Worm (Caenorhabditis elegans) whole organism, midembryonic: ENCODE results near the gene ZK1236.9.

Source experiments
- T22C8.4 ChIP-seq: fragments of 200-800 bp; sonication (Bioruptor generic); IDR thresholded peaks from 2 replicates; pipeline ENCODE4 v1.3.6; 2022; ENCODE audit warnings: missing genetic modification characterization, missing compliant biosample characterization
- cog-1 ChIP-seq: sonication (generic microtip); optimal IDR thresholded peaks from 2 replicates; lab custom pipeline; 2016; ENCODE audit warnings: missing genetic modification characterization, missing compliant biosample characterization
- flt-1 ChIP-seq: fragments of 200-800 bp; sonication (Bioruptor generic); IDR thresholded peaks from 2 replicates; pipeline ENCODE4 v1.3.6; 2022; ENCODE audit warnings: missing genetic modification characterization, missing compliant biosample characterization
- klf-2 ChIP-seq: fragments of 200-800 bp; sonication (Bioruptor generic); conservative IDR thresholded peaks from 2 replicates; pipeline ENCODE4 v1.3.6; 2022; ENCODE audit warnings: missing genetic modification reagents, missing genetic modification characterization, missing compliant biosample characterization
- med-1 ChIP-seq: sonication (generic microtip); optimal IDR thresholded peaks from 2 replicates; lab custom pipeline; 2017; ENCODE audit warnings: missing genetic modification characterization, mild to moderate bottlenecking, missing compliant biosample characterization, antibody characterized with exemption, missing genetic modification reagents; ENCODE audit not compliant: insufficient read depth
- ref-1 ChIP-seq: fragments of 200-800 bp; sonication (Bioruptor generic); conservative IDR thresholded peaks from 2 replicates; pipeline ENCODE4 v1.3.6; 2022; ENCODE audit warnings: missing genetic modification reagents, missing genetic modification characterization, missing compliant biosample characterization
- tab-1 ChIP-seq: fragments of 200-800 bp; sonication (Bioruptor generic); IDR thresholded peaks from 2 replicates; pipeline ENCODE4 v1.3.6; 2022; ENCODE audit warnings: missing genetic modification characterization, missing compliant biosample characterization
- ztf-23 ChIP-seq: fragments of 200-800 bp; sonication (Bioruptor generic); IDR thresholded peaks from 2 replicates; pipeline ENCODE4 v1.3.6; 2022; ENCODE audit warnings: missing genetic modification reagents, missing genetic modification characterization, missing compliant biosample characterization
- ztf-29 ChIP-seq: fragments of 200-800 bp; sonication (Bioruptor generic); IDR thresholded peaks from 2 replicates; pipeline ENCODE4 v1.3.6; 2022; ENCODE audit warnings: missing genetic modification reagents, missing genetic modification characterization, missing compliant biosample characterization

ZK1236.9 gene

ce11 chrIII:8432143-8432542, 2.8 kb downstream of the ZK1236.9 start, which contains the start of gene ZK1236.5:
Gene ZK1236.5, minus strand, starts transcription at chrIII:8432214.
- no peak for TF ChIP-seq ref-1 (GFP tag; lab: Robert Waterston, UW)
- TF ChIP-seq klf-2 (GFP tag; lab: Robert Waterston, UW) = no peak
- TF ChIP-seq ztf-29 (GFP tag; lab: Robert Waterston, UW) = no peak
- TF ChIP-seq flt-1 (GFP tag; lab: Robert Waterston, UW) = no peak
- no peak for TF ChIP-seq tab-1
- TF ChIP-seq ztf-23 (GFP tag; lab: Robert Waterston, UW) = no peak
- TF ChIP-seq T22C8.4 (GFP tag; lab: Robert Waterston, UW) = no peak
- TF ChIP-seq med-1 (GFP tag; lab: Kevin White, UChicago) = no peak
- no peak for TF ChIP-seq cog-1 (tag; lab: Kevin White, UChicago)

- TF ChIP-seq cog-1 (tag; lab: Kevin White, UChicago) (no peak), ztf-23 (GFP tag; lab: Robert Waterston, UW) (no peak), ztf-29 (GFP tag; lab: Robert Waterston, UW) (no peak), med-1 (GFP tag; lab: Kevin White, UChicago) (no peak), T22C8.4 (GFP tag; lab: Robert Waterston, UW) (no peak), tab-1 (no peak), ref-1 (GFP tag; lab: Robert Waterston, UW) (no peak), klf-2 (GFP tag; lab: Robert Waterston, UW) (no peak), flt-1 (GFP tag; lab: Robert Waterston, UW) (no peak)
Observed at ce11 chrIII:8429497-8429896, 5.5 kb downstream of the ZK1236.9 start.

ce11 chrIII:8429035-8429434, 5.9 kb downstream of the ZK1236.9 start, which contains the start of gene ZK1236.1:
Gene ZK1236.1, plus strand, starts transcription at chrIII:8429297.
- TF ChIP-seq flt-1 (GFP tag; lab: Robert Waterston, UW) (no peak), ztf-23 (GFP tag; lab: Robert Waterston, UW) (no peak), cog-1 (tag; lab: Kevin White, UChicago) (no peak), ztf-29 (GFP tag; lab: Robert Waterston, UW) (no peak), T22C8.4 (GFP tag; lab: Robert Waterston, UW) (no peak), klf-2 (GFP tag; lab: Robert Waterston, UW) (no peak), tab-1 (no peak), med-1 (GFP tag; lab: Kevin White, UChicago) (no peak), ref-1 (GFP tag; lab: Robert Waterston, UW) (no peak)

ce11 chrIII:8426271-8426670, 8.7 kb downstream of the ZK1236.9 start, which contains the start of gene cec-1:
Gene cec-1, plus strand, starts transcription at chrIII:8426333.
- TF ChIP-seq ref-1 (GFP tag; lab: Robert Waterston, UW) (no peak), ztf-29 (GFP tag; lab: Robert Waterston, UW) (no peak), tab-1 (no peak), cog-1 (tag; lab: Kevin White, UChicago) (no peak), ztf-23 (GFP tag; lab: Robert Waterston, UW) (no peak)

- TF ChIP-seq tab-1 (no peak), cog-1 (tag; lab: Kevin White, UChicago) (peak; percentile 62), med-1 (GFP tag; lab: Kevin White, UChicago) (no peak), ref-1 (GFP tag; lab: Robert Waterston, UW) (no peak), ztf-29 (GFP tag; lab: Robert Waterston, UW) (peak; percentile 59; the same call in 1 of the 2 replicates), flt-1 (GFP tag; lab: Robert Waterston, UW) (no peak), T22C8.4 (GFP tag; lab: Robert Waterston, UW) (no peak), klf-2 (GFP tag; lab: Robert Waterston, UW) (no peak), ztf-23 (GFP tag; lab: Robert Waterston, UW) (peak; percentile 40; the same call in 1 of the 2 replicates)
Observed at ce11 chrIII:8425076-8425475, 9.9 kb downstream of the ZK1236.9 start.

ce11 chrIII:8417968-8418267, 17.1 kb downstream of the ZK1236.9 start, which contains the start of gene sor-1:
Gene sor-1, plus strand, starts transcription at chrIII:8418168.
- peak; percentile 62; the same call in 1 of the 2 replicates for TF ChIP-seq T22C8.4 (GFP tag; lab: Robert Waterston, UW)
- TF ChIP-seq cog-1 (tag; lab: Kevin White, UChicago) = no peak
- no peak for TF ChIP-seq klf-2 (GFP tag; lab: Robert Waterston, UW)

- TF ChIP-seq klf-2 (GFP tag; lab: Robert Waterston, UW) (no peak), T22C8.4 (GFP tag; lab: Robert Waterston, UW) (peak; percentile 64; the same call in 1 of the 2 replicates), ref-1 (GFP tag; lab: Robert Waterston, UW) (no peak), tab-1 (no peak), flt-1 (GFP tag; lab: Robert Waterston, UW) (0 out of 2 replicates have a peak, but pooled peaks have one; percentile 38), ztf-29 (GFP tag; lab: Robert Waterston, UW) (no peak), ztf-23 (GFP tag; lab: Robert Waterston, UW) (peak; percentile 43; the same call in 1 of the 2 replicates), med-1 (GFP tag; lab: Kevin White, UChicago) (no peak), cog-1 (tag; lab: Kevin White, UChicago) (peak; percentile 95)
Observed at ce11 chrIII:8417192-8417967, 17.6 kb downstream of the ZK1236.9 start.

ce11 chrIII:8416871-8417191, 18.1 kb downstream of the ZK1236.9 start:
- TF ChIP-seq klf-2 (GFP tag; lab: Robert Waterston, UW) (no peak), T22C8.4 (GFP tag; lab: Robert Waterston, UW) (no peak), ztf-23 (GFP tag; lab: Robert Waterston, UW) (no peak), med-1 (GFP tag; lab: Kevin White, UChicago) (no peak), tab-1 (no peak), ztf-29 (GFP tag; lab: Robert Waterston, UW) (no peak), cog-1 (tag; lab: Kevin White, UChicago) (no peak), flt-1 (GFP tag; lab: Robert Waterston, UW) (no peak)

- TF ChIP-seq cog-1 (tag; lab: Kevin White, UChicago) = no peak
- no peak for TF ChIP-seq ztf-29 (GFP tag; lab: Robert Waterston, UW)
- no peak for TF ChIP-seq tab-1
- TF ChIP-seq med-1 (GFP tag; lab: Kevin White, UChicago) = no peak
- TF ChIP-seq T22C8.4 (GFP tag; lab: Robert Waterston, UW) = no peak
- no peak for TF ChIP-seq ztf-23 (GFP tag; lab: Robert Waterston, UW)
- TF ChIP-seq klf-2 (GFP tag; lab: Robert Waterston, UW) = no peak
- TF ChIP-seq flt-1 (GFP tag; lab: Robert Waterston, UW) = no peak
- TF ChIP-seq ref-1 (GFP tag; lab: Robert Waterston, UW) = no peak
Observed at ce11 chrIII:8413501-8413900, 21.5 kb downstream of the ZK1236.9 start.
